Fruit fly (Drosophila melanogaster): Measurements from ENCODE around the gene hoip.
A peak's percentile ranks its signal among the peaks of the same experiment; 100 is the strongest.

hoip gene

dm6 chr2L:9685993-9686392 is 13.6 kb upstream of the hoip start (continued):
- no peak for TF ChIP-seq ranshi (GFP tag; IDR thresholded peaks at IDR 0.05)
- TF ChIP-seq H15 (GFP tag; IDR thresholded peaks at IDR 0.05), result 0 out of 3 replicates have a peak, but pooled peaks have one; percentile 41

- TF ChIP-seq CG32532 (GFP tag; IDR thresholded peaks at IDR 0.05), result peak; percentile 43; the same call in 1 of the 2 replicates
- TF ChIP-seq dm (GFP tag; optimal IDR thresholded peaks at IDR 0.05), result no peak
- TF ChIP-seq cas (GFP tag; IDR thresholded peaks at IDR 0.05), result no peak
- TF ChIP-seq Oli (tag; optimal IDR thresholded peaks at IDR 0.05), result no peak
- no peak for TF ChIP-seq Usf (GFP tag; optimal IDR thresholded peaks at IDR 0.05)
- TF ChIP-seq rib (GFP tag; IDR thresholded peaks at IDR 0.05), result 0 out of 2 replicates have a peak, but pooled peaks have one; percentile 12
- TF ChIP-seq sc (optimal IDR thresholded peaks at IDR 0.05), result no peak
- TF ChIP-seq sc (GFP tag; optimal IDR thresholded peaks at IDR 0.05), result no peak
- TF ChIP-seq CG3407 (GFP tag; optimal IDR thresholded peaks at IDR 0.05), result no peak
- no peak for TF ChIP-seq CG6654 (GFP tag; optimal IDR thresholded peaks at IDR 0.05)
- no peak for TF ChIP-seq Taf1 (GFP tag; IDR thresholded peaks at IDR 0.05)
- TF ChIP-seq CG34422 (GFP tag; IDR thresholded peaks at IDR 0.05), result no peak
- no peak for TF ChIP-seq pan (optimal IDR thresholded peaks at IDR 0.05)
- no peak for TF ChIP-seq pan (GFP tag; optimal IDR thresholded peaks at IDR 0.05 in 1 of 2, IDR thresholded peaks at IDR 0.05 in 1 of 2)
- no peak for TF ChIP-seq Nf-YC (tag; optimal IDR thresholded peaks at IDR 0.05)
- no peak for TF ChIP-seq CG2120 (GFP tag; optimal IDR thresholded peaks at IDR 0.05)
- TF ChIP-seq CG17912 (GFP tag; optimal IDR thresholded peaks at IDR 0.05), result no peak
- TF ChIP-seq lab (GFP tag; optimal IDR thresholded peaks at IDR 0.05), result peak; percentile 86
- no peak for TF ChIP-seq lbe (GFP tag; optimal IDR thresholded peaks at IDR 0.05)
- TF ChIP-seq sens-2 (GFP tag; IDR thresholded peaks at IDR 0.05), result no peak
- TF ChIP-seq CG11696 (GFP tag; IDR thresholded peaks at IDR 0.05), result no peak
- no peak for TF ChIP-seq YL-1 (GFP tag; optimal IDR thresholded peaks at IDR 0.05)
- TF ChIP-seq CG12219 (GFP tag; optimal IDR thresholded peaks at IDR 0.05), result no peak
- no peak for TF ChIP-seq crp (GFP tag; optimal IDR thresholded peaks at IDR 0.05)
- peak in 1 of 2 experiments; percentile 58 for TF ChIP-seq Pdp1 (GFP tag; optimal IDR thresholded peaks at IDR 0.05)
- no peak for TF ChIP-seq CG4282 (GFP tag; optimal IDR thresholded peaks at IDR 0.05)
- TF ChIP-seq CG4404 (GFP tag; IDR thresholded peaks at IDR 0.05), result no peak
- TF ChIP-seq her (GFP tag; optimal IDR thresholded peaks at IDR 0.05), result no peak
- TF ChIP-seq yki (optimal IDR thresholded peaks at IDR 0.05), result no peak
- TF ChIP-seq NfI (GFP tag; optimal IDR thresholded peaks at IDR 0.05), result no peak
- TF ChIP-seq zfh2 (GFP tag; optimal IDR thresholded peaks at IDR 0.05), result no peak
- no peak for TF ChIP-seq CG10274 (GFP tag; optimal IDR thresholded peaks at IDR 0.05)
- TF ChIP-seq CG6854 (GFP tag; optimal IDR thresholded peaks at IDR 0.05), result no peak
- TF ChIP-seq nerfin-2 (GFP tag; IDR thresholded peaks at IDR 0.05; ENCODE audit: partially characterized antibody), result no peak
- TF ChIP-seq fd96Cb (tag; optimal IDR thresholded peaks at IDR 0.05), result no peak
- no peak for TF ChIP-seq zen2 (GFP tag; IDR thresholded peaks at IDR 0.05; ENCODE audit: partially characterized antibody)
- peak; percentile 58 for TF ChIP-seq Med (GFP tag)
- 0 out of 4 replicates have a peak, but pooled peaks have one; percentile 16 for TF ChIP-seq chinmo (GFP tag; IDR thresholded peaks at IDR 0.05; ENCODE audit: partially characterized antibody)
- TF ChIP-seq zen (tag; optimal IDR thresholded peaks at IDR 0.05), result no peak
- TF ChIP-seq CG17385 (GFP tag; optimal IDR thresholded peaks at IDR 0.05), result no peak
- no peak for TF ChIP-seq Hr51 (GFP tag; optimal IDR thresholded peaks at IDR 0.05)
- TF ChIP-seq usp (GFP tag; optimal IDR thresholded peaks at IDR 0.05), result no peak
- TF ChIP-seq CG11723 (GFP tag; optimal IDR thresholded peaks at IDR 0.05), result no peak
- no peak for TF ChIP-seq CG8765 (GFP tag; IDR thresholded peaks at IDR 0.05)
- TF ChIP-seq CG13123 (GFP tag; optimal IDR thresholded peaks at IDR 0.05), result no peak
- TF ChIP-seq CG14860 (GFP tag; IDR thresholded peaks at IDR 0.05; ENCODE audit: partially characterized antibody), result no peak
- no peak for TF ChIP-seq CG17612 (GFP tag; IDR thresholded peaks at IDR 0.05)
These were observed 8.9 kb upstream of the hoip start for dm6 chr2L:9690550-9691197.

Measured in whole organism, embryonic.